Fruit fly (Drosophila melanogaster): ENCODE measurements around the gene CG17776.

Gene CG17776

dm6 chrX:2135868-2136787 is 48.4 kb upstream of the CG17776 start (continued):
- TF ChIP-seq CG11695 (GFP tag; IDR thresholded peaks at IDR 0.05) (peak; percentile 23; the same call in 1 of the 3 replicates), CG15514 (GFP tag; optimal IDR thresholded peaks at IDR 0.05) (peak; percentile 6), CG1233 (GFP tag; optimal IDR thresholded peaks at IDR 0.05) (no peak), cwo (GFP tag; optimal IDR thresholded peaks at IDR 0.05) (peak; percentile 66), phol (tag; optimal IDR thresholded peaks at IDR 0.05) (peak; percentile 40), Mrtf (GFP tag; IDR thresholded peaks at IDR 0.05) (peak; percentile 61; the same call in 1 of the 3 replicates), tap (tag; optimal IDR thresholded peaks at IDR 0.05) (no peak), CG17361 (GFP tag; IDR thresholded peaks at IDR 0.05) (peak; percentile 24; the same call in 1 of the 3 replicates), CG4730 (GFP tag; IDR thresholded peaks at IDR 0.05) (peak; percentile 54; the same call in 1 of the 2 replicates), ind (GFP tag; optimal IDR thresholded peaks at IDR 0.05) (peak; percentile 51), pb (GFP tag; optimal IDR thresholded peaks at IDR 0.05) (peak; percentile 12), al (GFP tag; IDR thresholded peaks at IDR 0.05) (peak; percentile 37; the same call in 1 of the 2 replicates), Hr39 (optimal IDR thresholded peaks at IDR 0.05) (no peak), B-H1 (GFP tag; IDR thresholded peaks at IDR 0.05) (peak; percentile 11; the same call in 1 of the 3 replicates), Ravus (GFP tag; IDR thresholded peaks at IDR 0.05) (no peak), CG4404 (GFP tag; IDR thresholded peaks at IDR 0.05) (peak; percentile 52), her (GFP tag; optimal IDR thresholded peaks at IDR 0.05) (peak; percentile 3), CG3407 (GFP tag; optimal IDR thresholded peaks at IDR 0.05) (no peak), lilli (GFP tag; optimal IDR thresholded peaks at IDR 0.05) (peak; percentile 39), CG11504 (tag; optimal IDR thresholded peaks at IDR 0.05) (peak; percentile 47), CG16863 (GFP tag; optimal IDR thresholded peaks at IDR 0.05) (peak; percentile 30), tup (GFP tag; optimal IDR thresholded peaks at IDR 0.05) (no peak), chif (GFP tag; optimal IDR thresholded peaks at IDR 0.05) (peak in 1 of 2 experiments; percentile 42), CG15269 (tag; optimal IDR thresholded peaks at IDR 0.05) (peak; percentile 54), CG14050 (GFP tag; IDR thresholded peaks at IDR 0.05) (peak; percentile 47; the same call in 1 of the 3 replicates), kay (GFP tag; optimal IDR thresholded peaks at IDR 0.05) (no peak), fd96Cb (tag; optimal IDR thresholded peaks at IDR 0.05) (peak; percentile 23), ash1 (GFP tag; optimal IDR thresholded peaks at IDR 0.05) (peak; percentile 20), ATbp (GFP tag; optimal IDR thresholded peaks at IDR 0.05) (peak; percentile 34), CrebB (tag; optimal IDR thresholded peaks at IDR 0.05) (no peak), sens (GFP tag) (peak; percentile 73), lab (GFP tag; optimal IDR thresholded peaks at IDR 0.05) (peak; percentile 6), Vsx1 (GFP tag; optimal IDR thresholded peaks at IDR 0.05) (peak; percentile 85), CG9215 (GFP tag; IDR thresholded peaks at IDR 0.05) (peak; percentile 48; the same call in 1 of the 2 replicates), pnt (GFP tag; optimal IDR thresholded peaks at IDR 0.05) (peak; percentile 42), gsb-n (tag; optimal IDR thresholded peaks at IDR 0.05) (no peak), CG16813 (GFP tag; IDR thresholded peaks at IDR 0.05; ENCODE audit: partially characterized antibody) (no peak), Drgx (GFP tag; IDR thresholded peaks at IDR 0.05) (peak; percentile 49), bsh (GFP tag; optimal IDR thresholded peaks at IDR 0.05) (peak in 1 of 2 experiments; percentile 18), Adf1 (GFP tag; IDR thresholded peaks at IDR 0.05) (no peak), lola (GFP tag; optimal IDR thresholded peaks at IDR 0.05) (peak in 1 of 3 experiments; percentile 21), CG3281 (GFP tag; optimal IDR thresholded peaks at IDR 0.05) (peak; percentile 30), dmrt99B (tag; optimal IDR thresholded peaks at IDR 0.05) (peak; percentile 46), pho (GFP tag; optimal IDR thresholded peaks at IDR 0.05) (peak; percentile 27), trem (tag; optimal IDR thresholded peaks at IDR 0.05) (no peak), bcd (GFP tag; optimal IDR thresholded peaks at IDR 0.05) (peak; percentile 58), H15 (GFP tag; IDR thresholded peaks at IDR 0.05) (0 out of 3 replicates have a peak, but pooled peaks have one; percentile 18)
